Worm (Caenorhabditis elegans) whole organism, L2 larva: Measurements from ENCODE around the gene Y32B12B.2.

Experiments
- C34F6.9 ChIP-seq: fragments of 150-350 bp; optimal IDR thresholded peaks from 2 replicates; lab custom pipeline; 2014; ENCODE audit warnings: missing biosample characterization, missing genetic modification characterization
- F13H6.1 ChIP-seq: sonication (generic microtip); optimal IDR thresholded peaks from 2 replicates; lab custom pipeline; 2016; ENCODE audit warnings: missing genetic modification characterization, missing compliant biosample characterization
- Y55F3AM.14 ChIP-seq: fragments of 200-800 bp; sonication (Bioruptor generic); optimal IDR thresholded peaks from 2 replicates; lab custom pipeline; 2018; ENCODE audit warnings: mild to moderate bottlenecking, missing genetic modification characterization, missing compliant biosample characterization
- ZK546.5 ChIP-seq: sonication (generic microtip); optimal IDR thresholded peaks from 2 replicates; lab custom pipeline; 2017; ENCODE audit warnings: missing biosample characterization, missing genetic modification characterization
- alr-1 ChIP-seq: fragments of 150-350 bp; optimal IDR thresholded peaks from 2 replicates; lab custom pipeline; 2014; ENCODE audit warnings: missing biosample characterization, missing genetic modification characterization
- aly-2 ChIP-seq: fragments of 150-350 bp; optimal IDR thresholded peaks from 2 replicates; lab custom pipeline; 2014; ENCODE audit warnings: missing biosample characterization, missing genetic modification characterization
- ama-1 ChIP-seq: fragments of 150-350 bp; optimal IDR thresholded peaks from 2 replicates; lab custom pipeline; 2018; ENCODE audit warnings: inconsistent platforms
- blmp-1 ChIP-seq: sonication (generic microtip); optimal IDR thresholded peaks from 2 replicates; lab custom pipeline; 2017; ENCODE audit warnings: missing genetic modification characterization, mild to moderate bottlenecking, missing compliant biosample characterization, antibody characterized with exemption, moderate library complexity; ENCODE audit not compliant: insufficient read depth
- ceh-16 ChIP-seq: fragments of 150-350 bp; optimal IDR thresholded peaks from 2 replicates; lab custom pipeline; 2014; ENCODE audit warnings: missing biosample characterization, missing genetic modification characterization
- ceh-82 ChIP-seq: fragments of 150-350 bp; optimal IDR thresholded peaks from 2 replicates; lab custom pipeline; 2014; ENCODE audit warnings: missing biosample characterization, missing genetic modification characterization
- crh-2 ChIP-seq: sonication (generic microtip); optimal IDR thresholded peaks from 2 replicates; lab custom pipeline; 2017; ENCODE audit warnings: missing biosample characterization, missing genetic modification characterization
- dmd-4 ChIP-seq: sonication (generic microtip); optimal IDR thresholded peaks from 2 replicates; lab custom pipeline; 2017; ENCODE audit warnings: missing biosample characterization, missing genetic modification characterization
- elt-1 ChIP-seq: fragments of 150-350 bp; optimal IDR thresholded peaks from 2 replicates; lab custom pipeline; 2014; ENCODE audit warnings: missing biosample characterization, missing genetic modification characterization
- elt-3 ChIP-seq: sonication (generic microtip); optimal IDR thresholded peaks from 2 replicates; lab custom pipeline; 2017; ENCODE audit warnings: missing biosample characterization, missing genetic modification characterization
- fos-1 ChIP-seq: fragments of 150-350 bp; optimal IDR thresholded peaks from 2 replicates; lab custom pipeline; 2014; ENCODE audit warnings: missing biosample characterization, missing genetic modification characterization
- gmeb-1 ChIP-seq: fragments of 150-350 bp; optimal IDR thresholded peaks from 2 replicates; lab custom pipeline; 2014; ENCODE audit warnings: missing biosample characterization, missing genetic modification characterization
- lin-11 ChIP-seq: fragments of 150-350 bp; sonication (generic microtip); optimal IDR thresholded peaks from 2 replicates; lab custom pipeline; 2014; ENCODE audit warnings: missing biosample characterization, missing genetic modification characterization, inconsistent platforms, mixed read lengths
- lin-13 ChIP-seq: fragments of 150-350 bp; optimal IDR thresholded peaks from 2 replicates; lab custom pipeline; 2014; ENCODE audit warnings: missing biosample characterization, missing genetic modification reagents, missing genetic modification characterization
- lin-39 ChIP-seq: fragments of 150-350 bp; optimal IDR thresholded peaks from 2 replicates; lab custom pipeline; 2014; ENCODE audit warnings: missing biosample characterization, missing genetic modification reagents, missing genetic modification characterization
- lsy-2 ChIP-seq, 2 experiments: fragments of 150-350 bp in 1 of 2; sonication (generic microtip) in 1 of 2; optimal IDR thresholded peaks; 2 replicates each; lab custom pipeline; 2014 to 2017; ENCODE audit warnings: missing biosample characterization in 2 of 2, missing genetic modification characterization in 2 of 2
- mab-5 ChIP-seq: fragments of 150-350 bp; optimal IDR thresholded peaks from 2 replicates; lab custom pipeline; 2014; ENCODE audit warnings: missing biosample characterization, missing genetic modification characterization
- mbf-1 ChIP-seq: sonication (generic microtip); optimal IDR thresholded peaks from 2 replicates; lab custom pipeline; 2017; ENCODE audit warnings: missing biosample characterization, missing genetic modification characterization
- mdl-1 ChIP-seq, 2 experiments: fragments of 150-350 bp in 1 of 2; sonication (generic microtip) in 1 of 2; optimal IDR thresholded peaks; 2 replicates each; lab custom pipeline; 2017; ENCODE audit warnings: missing biosample characterization in 2 of 2, missing genetic modification characterization in 2 of 2
- nhr-11 ChIP-seq: fragments of 150-350 bp; optimal IDR thresholded peaks from 2 replicates; lab custom pipeline; 2014; ENCODE audit warnings: missing biosample characterization, missing genetic modification characterization
- nhr-12 ChIP-seq: fragments of 150-350 bp; optimal IDR thresholded peaks from 2 replicates; lab custom pipeline; 2014; ENCODE audit warnings: missing biosample characterization, missing genetic modification characterization
- nhr-21 ChIP-seq: fragments of 150-350 bp; optimal IDR thresholded peaks from 2 replicates; lab custom pipeline; 2014; ENCODE audit warnings: missing biosample characterization, missing genetic modification characterization
- nhr-6 ChIP-seq: fragments of 150-350 bp; optimal IDR thresholded peaks from 2 replicates; lab custom pipeline; 2014; ENCODE audit warnings: missing biosample characterization, missing genetic modification characterization
- nhr-77 ChIP-seq: fragments of 150-350 bp; optimal IDR thresholded peaks from 2 replicates; lab custom pipeline; 2014; ENCODE audit warnings: missing biosample characterization, missing genetic modification characterization
- skn-1 ChIP-seq: sonication (generic microtip); optimal IDR thresholded peaks from 2 replicates; lab custom pipeline; 2017; ENCODE audit warnings: missing biosample characterization, missing genetic modification characterization
- sma-3 ChIP-seq: sonication (generic microtip); optimal IDR thresholded peaks from 2 replicates; lab custom pipeline; 2016; ENCODE audit warnings: missing genetic modification reagents, missing genetic modification characterization, missing compliant biosample characterization
- snpc-4 ChIP-seq: fragments of 150-350 bp; optimal IDR thresholded peaks from 2 replicates; lab custom pipeline; 2014; ENCODE audit warnings: missing biosample characterization, missing genetic modification characterization
- unc-39 ChIP-seq: fragments of 150-350 bp; optimal IDR thresholded peaks from 2 replicates; lab custom pipeline; 2014; ENCODE audit warnings: missing biosample characterization, missing genetic modification characterization
- unc-55 ChIP-seq: fragments of 150-350 bp; sonication (generic microtip); optimal IDR thresholded peaks from 3 replicates; lab custom pipeline; 2014; ENCODE audit warnings: missing biosample characterization, missing genetic modification reagents, missing genetic modification characterization
- unc-62 ChIP-seq: fragments of 150-350 bp; optimal IDR thresholded peaks from 2 replicates; lab custom pipeline; 2014; ENCODE audit warnings: missing biosample characterization, missing genetic modification reagents, missing genetic modification characterization
- zag-1 ChIP-seq: fragments of 150-350 bp; optimal IDR thresholded peaks from 2 replicates; lab custom pipeline; 2014; ENCODE audit warnings: missing biosample characterization, missing genetic modification characterization
- ztf-11 ChIP-seq: sonication (generic microtip); optimal IDR thresholded peaks from 2 replicates; lab custom pipeline; 2017; ENCODE audit warnings: missing biosample characterization, missing genetic modification characterization
- ztf-4 ChIP-seq: fragments of 150-350 bp; optimal IDR thresholded peaks from 2 replicates; lab custom pipeline; 2014; ENCODE audit warnings: missing biosample characterization, missing genetic modification characterization

The Y32B12B.2 gene

ce11 chrV:16522242-16522641 is 16.0 kb upstream of the Y32B12B.2 start, which contains the start of gene srw-34:
Gene srw-34 (minus strand): TSS chrV:16522342.
- no peak for TF ChIP-seq mab-5 (tag; lab: Kevin White, UChicago)
- TF ChIP-seq mbf-1 (tag; lab: Kevin White, UChicago): no peak
- TF ChIP-seq sma-3 (GFP tag; lab: Kevin White, UChicago): no peak
- no peak for TF ChIP-seq ztf-4
- no peak for TF ChIP-seq unc-55
- no peak for TF ChIP-seq blmp-1
- TF ChIP-seq alr-1: no peak
- no peak for TF ChIP-seq nhr-11 (tag; lab: Kevin White, UChicago)

ce11 chrV:16526858-16527257 is 11.3 kb upstream of the Y32B12B.2 start, which contains the start of gene F36D3.8:
Gene F36D3.8 (plus strand): TSS chrV:16527158.
- TF ChIP-seq ztf-4: no peak
- no peak for TF ChIP-seq nhr-6
- no peak for TF ChIP-seq crh-2 (tag; lab: Kevin White, UChicago)
- TF ChIP-seq C34F6.9 (tag; lab: Kevin White, UChicago): no peak
- no peak for TF ChIP-seq dmd-4 (tag; lab: Kevin White, UChicago)
- no peak for TF ChIP-seq sma-3 (GFP tag; lab: Kevin White, UChicago)
- no peak for TF ChIP-seq mbf-1 (tag; lab: Kevin White, UChicago)
- no peak for TF ChIP-seq skn-1 (tag; lab: Kevin White, UChicago)
- TF ChIP-seq ceh-16 (tag; lab: Kevin White, UChicago): no peak
- no peak for TF ChIP-seq nhr-11 (tag; lab: Kevin White, UChicago)
- no peak for TF ChIP-seq lin-11 (tag; lab: Kevin White, UChicago)

- no peak for TF ChIP-seq aly-2 (tag; lab: Kevin White, UChicago)
- TF ChIP-seq nhr-21 (tag; lab: Kevin White, UChicago): no peak
- no peak for TF ChIP-seq Y55F3AM.14
- TF ChIP-seq fos-1 (tag; lab: Kevin White, UChicago): no peak
- TF ChIP-seq lin-13 (GFP tag; lab: Kevin White, UChicago): no peak
- no peak for TF ChIP-seq unc-55
- no peak for TF ChIP-seq ztf-11
- no peak for TF ChIP-seq ama-1 (lab: Kevin White, UChicago)
- TF ChIP-seq ztf-4: no peak
- no peak for TF ChIP-seq alr-1
- no peak for TF ChIP-seq nhr-77 (tag; lab: Kevin White, UChicago)
- TF ChIP-seq elt-3: no peak
Measured at ce11 chrV:16527796-16528195, 10.4 kb upstream of the Y32B12B.2 start, which contains the start of gene F36D3.16. Gene F36D3.16 (plus strand): TSS chrV:16528096.

ce11 chrV:16534000-16534399 is 4.2 kb upstream of the Y32B12B.2 start, which contains the start of gene cpr-2:
Gene cpr-2 (minus strand): TSS chrV:16534100.
- TF ChIP-seq mbf-1 (tag; lab: Kevin White, UChicago) (no peak), nhr-12 (no peak), F13H6.1 (tag; lab: Kevin White, UChicago) (no peak), mab-5 (tag; lab: Kevin White, UChicago) (no peak), lin-11 (tag; lab: Kevin White, UChicago) (no peak), elt-1 (tag; lab: Kevin White, UChicago) (no peak), lin-13 (GFP tag; lab: Kevin White, UChicago) (no peak), blmp-1 (no peak), crh-2 (tag; lab: Kevin White, UChicago) (no peak), ceh-82 (tag; lab: Kevin White, UChicago) (no peak), unc-62 (no peak), zag-1 (tag; lab: Kevin White, UChicago) (no peak)

ce11 chrV:16535172-16535571 is 3.0 kb upstream of the Y32B12B.2 start, which contains the start of gene Y32B12B.8:
Gene Y32B12B.8 (plus strand): TSS chrV:16535472.
- no peak for TF ChIP-seq elt-3
- TF ChIP-seq nhr-77 (tag; lab: Kevin White, UChicago): no peak
- no peak for TF ChIP-seq nhr-21 (tag; lab: Kevin White, UChicago)
- TF ChIP-seq nhr-6: no peak
- TF ChIP-seq snpc-4 (tag; lab: Kevin White, UChicago): no peak
- TF ChIP-seq unc-39: no peak
- TF ChIP-seq lsy-2 (tag; optimal IDR thresholded peaks at IDR 0.05; lab: Kevin White, UChicago): no peak
- no peak for TF ChIP-seq lin-39 (tag; lab: Kevin White, UChicago)
- no peak for TF ChIP-seq unc-62
- no peak for TF ChIP-seq gmeb-1
- no peak for TF ChIP-seq C34F6.9 (tag; lab: Kevin White, UChicago)
- TF ChIP-seq ZK546.5 (tag; lab: Kevin White, UChicago): no peak
- TF ChIP-seq mdl-1 (tag; optimal IDR thresholded peaks at IDR 0.05; lab: Kevin White, UChicago): no peak
